Worm (Caenorhabditis elegans) whole organism, early embryonic: ENCODE results near the gene T21C9.13.

Experiments used
- aly-1 ChIP-seq: sonication (generic microtip); optimal IDR thresholded peaks from 2 replicates; lab custom pipeline; 2016; ENCODE audit warnings: missing genetic modification characterization, missing compliant biosample characterization
- ama-1 ChIP-seq: fragments of 150-350 bp; optimal IDR thresholded peaks from 2 replicates; lab custom pipeline; 2014
- ceh-13 ChIP-seq: fragments of 200-800 bp; sonication (Bioruptor generic); optimal IDR thresholded peaks from 2 replicates; lab custom pipeline; 2018; ENCODE audit warnings: mild to moderate bottlenecking, missing genetic modification characterization, missing compliant biosample characterization
- ceh-36 ChIP-seq: sonication (generic microtip); optimal IDR thresholded peaks from 2 replicates; lab custom pipeline; 2016; ENCODE audit warnings: missing genetic modification characterization, inconsistent platforms, missing compliant biosample characterization
- hmg-4 ChIP-seq: fragments of 200-800 bp; sonication (Bioruptor generic); optimal IDR thresholded peaks from 2 replicates; lab custom pipeline; 2018; ENCODE audit warnings: mild to moderate bottlenecking, missing genetic modification characterization, missing compliant biosample characterization
- hnd-1 ChIP-seq: sonication (generic microtip); optimal IDR thresholded peaks from 2 replicates; lab custom pipeline; 2016; ENCODE audit warnings: missing genetic modification characterization, missing compliant biosample characterization
- sea-1 ChIP-seq: fragments of 200-800 bp; sonication (Bioruptor generic); conservative IDR thresholded peaks from 2 replicates; pipeline ENCODE4 v1.3.6; 2022; ENCODE audit warnings: missing genetic modification characterization, missing compliant biosample characterization
- tbx-11 ChIP-seq: fragments of 200-800 bp; sonication (Bioruptor generic); IDR thresholded peaks from 2 replicates; pipeline ENCODE4 v1.3.6; 2022; ENCODE audit warnings: missing genetic modification characterization, missing compliant biosample characterization
- tbx-37 ChIP-seq: fragments of 200-800 bp; sonication (Bioruptor generic); conservative IDR thresholded peaks from 2 replicates; pipeline ENCODE4 v1.3.6; 2022; ENCODE audit warnings: missing genetic modification reagents, missing genetic modification characterization, missing compliant biosample characterization
- tra-4 ChIP-seq: sonication (generic microtip); optimal IDR thresholded peaks from 2 replicates; lab custom pipeline; 2017; ENCODE audit warnings: missing genetic modification characterization, missing compliant biosample characterization

- TF ChIP-seq aly-1 (no peak), tra-4 (no peak), hnd-1 (tag; lab: Kevin White, UChicago) (no peak), tbx-11 (GFP tag; lab: Robert Waterston, UW) (no peak), ceh-36 (no peak), ama-1 (lab: Kevin White, UChicago) (no peak), tbx-37 (no peak), hmg-4 (GFP tag; lab: Kevin White, UChicago) (no peak), sea-1 (GFP tag; lab: Robert Waterston, UW) (no peak), ceh-13 (GFP tag; lab: Kevin White, UChicago) (no peak)
Observed at ce11 chrV:10576319-10576718, 20.7 kb upstream of the T21C9.13 start, which contains the start of gene vps-54.
